Fruit fly (Drosophila melanogaster): ENCODE results near the gene CG43083.

Gene CG43083

DNA sequence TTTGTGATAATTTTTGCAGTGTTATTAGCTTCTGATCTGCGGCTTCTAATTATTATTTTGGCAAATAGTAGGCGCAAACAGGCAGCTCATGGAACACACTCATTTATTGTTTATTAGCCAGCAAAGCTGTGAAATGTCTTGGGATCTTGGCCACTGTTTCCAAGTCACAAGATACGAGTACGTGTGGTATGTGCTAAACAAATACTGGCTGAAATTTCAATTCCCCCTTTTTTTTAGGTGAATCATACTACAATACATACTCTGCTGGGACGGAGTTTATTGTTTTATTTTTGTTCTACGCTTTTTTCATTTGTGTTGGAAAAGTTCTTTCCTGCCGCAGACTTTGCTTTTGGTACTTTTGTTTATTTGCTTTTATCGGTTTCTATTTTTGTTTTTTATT, 17.3 kb upstream of the CG43083 start:
- TF ChIP-seq CG2120 (GFP tag; optimal IDR thresholded peaks at IDR 0.05) (no peak), dmrt11E (tag; optimal IDR thresholded peaks at IDR 0.05) (no peak), CG12391 (tag; optimal IDR thresholded peaks at IDR 0.05) (no peak), BEAF-32 (GFP tag; optimal IDR thresholded peaks at IDR 0.05) (no peak), Usf (GFP tag; optimal IDR thresholded peaks at IDR 0.05) (no peak), CG30020 (tag; optimal IDR thresholded peaks at IDR 0.05) (no peak), sna (GFP tag; IDR thresholded peaks at IDR 0.05; ENCODE audit: partially characterized antibody) (no peak), gem (tag; optimal IDR thresholded peaks at IDR 0.05) (no peak), CG17612 (GFP tag; IDR thresholded peaks at IDR 0.05) (no peak), Med (GFP tag) (peak; percentile 34), Fer1 (GFP tag; optimal IDR thresholded peaks at IDR 0.05) (no peak), sd (tag; optimal IDR thresholded peaks at IDR 0.05) (peak; percentile 65), MBD-R2 (GFP tag; IDR thresholded peaks at IDR 0.05) (no peak), CG17328 (GFP tag; IDR thresholded peaks at IDR 0.05) (no peak), zf30C (GFP tag; optimal IDR thresholded peaks at IDR 0.05) (no peak)

dm6 chr3L:15632653-15633052, 15.7 kb upstream of the CG43083 start:
- TF ChIP-seq ATbp (GFP tag; optimal IDR thresholded peaks at IDR 0.05) = peak; percentile 12
- TF ChIP-seq CG12071 (GFP tag; optimal IDR thresholded peaks at IDR 0.05) = peak; percentile 0
- TF ChIP-seq ems (GFP tag; optimal IDR thresholded peaks at IDR 0.05) = no peak
- TF ChIP-seq CG12236 (GFP tag; optimal IDR thresholded peaks at IDR 0.05) = no peak
- TF ChIP-seq chinmo (GFP tag; IDR thresholded peaks at IDR 0.05; ENCODE audit: partially characterized antibody) = no peak
- no peak for TF ChIP-seq CG15696 (tag; optimal IDR thresholded peaks at IDR 0.05)
- TF ChIP-seq CG12299 (tag; optimal IDR thresholded peaks at IDR 0.05) = no peak
- 0 out of 3 replicates have a peak, but pooled peaks have one; percentile 13 for TF ChIP-seq otp (GFP tag; IDR thresholded peaks at IDR 0.05)
- TF ChIP-seq CG2678 (tag; optimal IDR thresholded peaks at IDR 0.05) = peak; percentile 52
- no peak for TF ChIP-seq CG1529 (GFP tag; optimal IDR thresholded peaks at IDR 0.05)
- peak; percentile 25 for TF ChIP-seq CG7987 (GFP tag; optimal IDR thresholded peaks at IDR 0.05)
- no peak for TF ChIP-seq bab2 (GFP tag; optimal IDR thresholded peaks at IDR 0.05)
- no peak for TF ChIP-seq Lpt (GFP tag; optimal IDR thresholded peaks at IDR 0.05)
- peak; percentile 65 for TF ChIP-seq sens (GFP tag)
- TF ChIP-seq amos (GFP tag; IDR thresholded peaks at IDR 0.05; ENCODE audit: partially characterized antibody) = no peak
- no peak for TF ChIP-seq Dll (GFP tag; IDR thresholded peaks at IDR 0.05; ENCODE audit: partially characterized antibody)
- no peak for TF ChIP-seq CG6654 (GFP tag; optimal IDR thresholded peaks at IDR 0.05)
- TF ChIP-seq CG43689 (GFP tag; IDR thresholded peaks at IDR 0.05) = no peak
- TF ChIP-seq wek (GFP tag; optimal IDR thresholded peaks at IDR 0.05) = peak; percentile 24
- no peak for TF ChIP-seq Sox100B (GFP tag; optimal IDR thresholded peaks at IDR 0.05)
- no peak for TF ChIP-seq aop (GFP tag; IDR thresholded peaks at IDR 0.05)
- no peak for TF ChIP-seq Rx (GFP tag; IDR thresholded peaks at IDR 0.05)
- peak; percentile 57 for TF ChIP-seq CG10543 (GFP tag; optimal IDR thresholded peaks at IDR 0.05)
- TF ChIP-seq scrt (GFP tag; optimal IDR thresholded peaks at IDR 0.05) = no peak
- TF ChIP-seq fd3F (GFP tag; optimal IDR thresholded peaks at IDR 0.05) = no peak
- TF ChIP-seq pros (GFP tag; optimal IDR thresholded peaks at IDR 0.05) = no peak
- no peak for TF ChIP-seq peb (GFP tag; IDR thresholded peaks at IDR 0.05)
- no peak for TF ChIP-seq ase (GFP tag; IDR thresholded peaks at IDR 0.05)
- peak; percentile 6 for TF ChIP-seq Fer1 (GFP tag; optimal IDR thresholded peaks at IDR 0.05)
- TF ChIP-seq ftz-f1 (GFP tag; optimal IDR thresholded peaks at IDR 0.05) = no peak
- no peak for TF ChIP-seq CG11696 (GFP tag; IDR thresholded peaks at IDR 0.05)
- TF ChIP-seq B-H2 (GFP tag; optimal IDR thresholded peaks at IDR 0.05) = peak; percentile 8
- TF ChIP-seq CrebB (tag; optimal IDR thresholded peaks at IDR 0.05) = peak; percentile 18
- TF ChIP-seq CG12659 (GFP tag; optimal IDR thresholded peaks at IDR 0.05) = peak; percentile 6
- no peak for TF ChIP-seq CG2202 (tag; optimal IDR thresholded peaks at IDR 0.05)
- TF ChIP-seq stwl (tag; optimal IDR thresholded peaks at IDR 0.05) = no peak
- TF ChIP-seq Mad (GFP tag; optimal IDR thresholded peaks at IDR 0.05) = no peak
